Fruit fly (Drosophila melanogaster) whole organism, embryonic: ENCODE data around the gene CG5641.

Experiments
- Antp ChIP-seq: fragments of 200-800 bp; sonication (Bioruptor generic); optimal IDR thresholded peaks from 3 replicates; lab custom pipeline; 2016; ENCODE audit warnings: missing biosample characterization, missing genetic modification characterization
- Atf6 ChIP-seq: fragments of 200-800 bp; sonication (Bioruptor generic); IDR thresholded peaks from 2 replicates; pipeline ENCODE4 v1.3.6; 2022; ENCODE audit warnings: missing biosample characterization, missing genetic modification characterization
- C15 ChIP-seq: fragments of 200-800 bp; sonication (Bioruptor generic); IDR thresholded peaks from 3 replicates; pipeline ENCODE4 v1.3.6; 2022; ENCODE audit warnings: missing biosample characterization, missing genetic modification characterization
- CG10431 ChIP-seq: fragments of 200-800 bp; sonication (Bioruptor generic); optimal IDR thresholded peaks from 3 replicates; lab custom pipeline; 2018; ENCODE audit warnings: missing biosample characterization, mild to moderate bottlenecking, missing genetic modification characterization
- CG11456 ChIP-seq: fragments of 200-800 bp; sonication (Bioruptor generic); IDR thresholded peaks from 3 replicates; pipeline ENCODE4 v1.3.6; 2022; ENCODE audit warnings: missing biosample characterization, missing genetic modification characterization
- CG11696 ChIP-seq: fragments of 200-800 bp; sonication (Bioruptor generic); IDR thresholded peaks from 2 replicates; pipeline ENCODE4 v1.3.6; 2022; ENCODE audit warnings: missing biosample characterization, missing genetic modification characterization
- CG12769 ChIP-seq: fragments of 200-800 bp; sonication (Bioruptor generic); optimal IDR thresholded peaks from 2 replicates; lab custom pipeline; 2019; ENCODE audit warnings: missing biosample characterization, mild to moderate bottlenecking, missing genetic modification characterization, moderate library complexity
- CG13424 ChIP-seq: fragments of 200-800 bp; sonication (Bioruptor generic); optimal IDR thresholded peaks from 2 replicates; lab custom pipeline; 2019; ENCODE audit warnings: missing biosample characterization, mild to moderate bottlenecking, missing genetic modification characterization, moderate library complexity
- CG13624 ChIP-seq: fragments of 200-800 bp; sonication (Bioruptor generic); optimal IDR thresholded peaks from 2 replicates; lab custom pipeline; 2016; ENCODE audit warnings: missing biosample characterization, missing genetic modification characterization
- CG14014 ChIP-seq: fragments of 200-800 bp; sonication (Bioruptor generic); IDR thresholded peaks from 2 replicates; pipeline ENCODE4 v1.3.6; 2022; ENCODE audit warnings: missing biosample characterization, missing genetic modification characterization
- CG15011 ChIP-seq: fragments of 200-800 bp; sonication (Bioruptor generic); optimal IDR thresholded peaks from 3 replicates; lab custom pipeline; 2018; ENCODE audit warnings: missing biosample characterization, mild to moderate bottlenecking, missing genetic modification characterization
- CG15073 ChIP-seq: fragments of 200-800 bp; sonication (Bioruptor generic); optimal IDR thresholded peaks from 2 replicates; lab custom pipeline; 2016; ENCODE audit warnings: missing biosample characterization, missing genetic modification characterization
- CG15696 ChIP-seq: fragments of 200-800 bp; sonication (Bioruptor generic); optimal IDR thresholded peaks from 2 replicates; lab custom pipeline; 2019; ENCODE audit warnings: missing biosample characterization, mild to moderate bottlenecking, missing genetic modification characterization, moderate library complexity
- CG17328 ChIP-seq: fragments of 200-800 bp; sonication (Bioruptor generic); IDR thresholded peaks from 2 replicates; pipeline ENCODE4 v1.3.6; 2022; ENCODE audit warnings: missing biosample characterization, missing genetic modification characterization
- CG17912 ChIP-seq: fragments of 200-800 bp; sonication (Bioruptor generic); optimal IDR thresholded peaks from 2 replicates; lab custom pipeline; 2018; ENCODE audit warnings: missing biosample characterization, mild to moderate bottlenecking, missing genetic modification characterization
- CG31365 ChIP-seq: fragments of 200-800 bp; sonication (Bioruptor generic); optimal IDR thresholded peaks from 2 replicates; lab custom pipeline; 2018; ENCODE audit warnings: missing biosample characterization, mild to moderate bottlenecking, missing genetic modification characterization
- CG31441 ChIP-seq: fragments of 200-800 bp; sonication (Bioruptor generic); IDR thresholded peaks from 2 replicates; pipeline ENCODE4 v1.3.6; 2022; ENCODE audit warnings: missing biosample characterization, missing genetic modification characterization
- CG3995 ChIP-seq: fragments of 200-800 bp; sonication (Bioruptor generic); optimal IDR thresholded peaks from 3 replicates; lab custom pipeline; 2016; ENCODE audit warnings: missing biosample characterization, missing genetic modification characterization
- CG42726 ChIP-seq: fragments of 200-800 bp; sonication (Bioruptor generic); IDR thresholded peaks from 2 replicates; pipeline ENCODE4 v1.3.6; 2022; ENCODE audit warnings: missing biosample characterization, missing genetic modification characterization; ENCODE audit not compliant: partially characterized antibody
- CG8290 ChIP-seq, 3 experiments: fragments of 200-800 bp; sonication (Bioruptor generic); optimal IDR thresholded peaks; 2 replicates each; lab custom pipeline; 2016 to 2019; ENCODE audit warnings: missing biosample characterization in 3 of 3, missing genetic modification characterization in 3 of 3, mild to moderate bottlenecking in 2 of 3, moderate library complexity in 1 of 3
- Dek ChIP-seq: fragments of 200-800 bp; sonication (Bioruptor generic); optimal IDR thresholded peaks from 3 replicates; lab custom pipeline; 2019; ENCODE audit warnings: missing biosample characterization, mild to moderate bottlenecking, missing genetic modification characterization, moderate library complexity
- Dip2 ChIP-seq: fragments of 200-800 bp; sonication (Bioruptor generic); IDR thresholded peaks from 2 replicates; pipeline ENCODE4 v1.3.6; 2022; ENCODE audit warnings: missing biosample characterization, missing genetic modification characterization
- Doc3 ChIP-seq: fragments of 200-800 bp; sonication (Bioruptor generic); IDR thresholded peaks from 3 replicates; pipeline ENCODE4 v1.3.6; 2022; ENCODE audit warnings: missing biosample characterization, missing genetic modification characterization; ENCODE audit not compliant: partially characterized antibody
- Hey ChIP-seq: fragments of 200-800 bp; sonication (Bioruptor generic); optimal IDR thresholded peaks from 3 replicates; lab custom pipeline; 2018; ENCODE audit warnings: missing biosample characterization, mild to moderate bottlenecking, missing genetic modification characterization
- MTF-1 ChIP-seq: fragments of 200-800 bp; sonication (Bioruptor generic); optimal IDR thresholded peaks from 2 replicates; lab custom pipeline; 2018; ENCODE audit warnings: missing biosample characterization, mild to moderate bottlenecking, missing genetic modification characterization, borderline replicate concordance
- Med ChIP-seq: fragments of 200-800 bp; sonication (Bioruptor generic); peaks from one replicate; lab custom pipeline; 2016; ENCODE audit warnings: missing biosample characterization, missing genetic modification characterization, mild to moderate bottlenecking, inconsistent platforms, moderate library complexity
- Poxn ChIP-seq: fragments of 200-800 bp; sonication (Bioruptor generic); IDR thresholded peaks from 2 replicates; pipeline ENCODE4 v1.3.6; 2022; ENCODE audit warnings: missing biosample characterization, missing genetic modification characterization
- Ptx1 ChIP-seq: fragments of 200-800 bp; sonication (Bioruptor generic); IDR thresholded peaks from 2 replicates; pipeline ENCODE4 v1.3.6; 2022; ENCODE audit warnings: missing biosample characterization, missing genetic modification characterization
- Rx ChIP-seq: fragments of 200-800 bp; sonication (Bioruptor generic); IDR thresholded peaks from 2 replicates; pipeline ENCODE4 v1.3.6; 2022; ENCODE audit warnings: missing biosample characterization, missing genetic modification characterization
- Spps ChIP-seq: fragments of 200-800 bp; sonication (Bioruptor generic); optimal IDR thresholded peaks from 2 replicates; lab custom pipeline; 2018; ENCODE audit warnings: missing biosample characterization, mild to moderate bottlenecking, missing genetic modification characterization
- Sry-β ChIP-seq: fragments of 200-800 bp; sonication (Bioruptor generic); optimal IDR thresholded peaks from 2 replicates; lab custom pipeline; 2018; ENCODE audit warnings: missing biosample characterization, mild to moderate bottlenecking, missing genetic modification characterization, moderate library complexity
- bsh ChIP-seq, 2 experiments: fragments of 200-800 bp; sonication (Bioruptor generic); optimal IDR thresholded peaks; 2 replicates each; lab custom pipeline; 2017 to 2018; ENCODE audit warnings: mild to moderate bottlenecking in 2 of 2, missing biosample characterization in 2 of 2, missing genetic modification characterization in 2 of 2, moderate library complexity in 1 of 2
- btn ChIP-seq: fragments of 200-800 bp; sonication (Bioruptor generic); optimal IDR thresholded peaks from 2 replicates; lab custom pipeline; 2016; ENCODE audit warnings: missing biosample characterization, missing genetic modification characterization
- chinmo ChIP-seq: fragments of 200-800 bp; sonication (Bioruptor generic); IDR thresholded peaks from 4 replicates; pipeline ENCODE4 v1.3.6; 2022; ENCODE audit warnings: missing biosample characterization, missing genetic modification characterization; ENCODE audit not compliant: partially characterized antibody
- dmrt99B ChIP-seq: fragments of 200-800 bp; sonication (Bioruptor generic); optimal IDR thresholded peaks from 2 replicates; lab custom pipeline; 2018; ENCODE audit warnings: missing biosample characterization, mild to moderate bottlenecking, missing genetic modification characterization, moderate library complexity
- fd102C ChIP-seq: fragments of 200-800 bp; sonication (Bioruptor generic); optimal IDR thresholded peaks from 2 replicates; lab custom pipeline; 2018; ENCODE audit warnings: missing biosample characterization, mild to moderate bottlenecking, missing genetic modification characterization, moderate library complexity
- grn ChIP-seq: fragments of 200-800 bp; sonication (Bioruptor generic); optimal IDR thresholded peaks from 3 replicates; lab custom pipeline; 2017; ENCODE audit warnings: missing biosample characterization, missing genetic modification characterization
- hkb ChIP-seq, 2 experiments: fragments of 200-800 bp in 1 of 2; fragments of >200 bp in 1 of 2; sonication (Bioruptor generic) in 1 of 2; IDR thresholded peaks in 1 of 2; optimal IDR thresholded peaks in 1 of 2; 2 replicates each; pipeline versions ENCODE4 v1.3.6 to Lab custom; 2017 to 2022; ENCODE audit warnings: missing biosample characterization in 1 of 2, missing genetic modification characterization in 1 of 2
- jumu ChIP-seq: fragments of 200-800 bp; sonication (Bioruptor generic); optimal IDR thresholded peaks from 3 replicates; lab custom pipeline; 2016; ENCODE audit warnings: missing biosample characterization, missing genetic modification characterization
- phol ChIP-seq: fragments of 200-800 bp; sonication (Bioruptor generic); optimal IDR thresholded peaks from 3 replicates; lab custom pipeline; 2018; ENCODE audit warnings: missing biosample characterization, mild to moderate bottlenecking, missing genetic modification characterization, moderate library complexity
- psq ChIP-seq: fragments of 200-800 bp; sonication (Bioruptor generic); optimal IDR thresholded peaks from 2 replicates; lab custom pipeline; 2017; ENCODE audit warnings: missing biosample characterization, missing genetic modification characterization
- rib ChIP-seq: fragments of 200-800 bp; sonication (Bioruptor generic); IDR thresholded peaks from 2 replicates; pipeline ENCODE4 v1.3.6; 2022; ENCODE audit warnings: missing biosample characterization, missing genetic modification characterization
- row ChIP-seq: fragments of 200-800 bp; sonication (Bioruptor generic); IDR thresholded peaks from 3 replicates; pipeline ENCODE4 v1.3.6; 2022; ENCODE audit warnings: missing biosample characterization, missing genetic modification characterization
- slbo ChIP-seq: fragments of 200-800 bp; sonication (Bioruptor generic); IDR thresholded peaks from 2 replicates; pipeline ENCODE4 v1.3.6; 2022; ENCODE audit warnings: missing biosample characterization, missing genetic modification characterization
- tin ChIP-seq: fragments of 200-800 bp; sonication (Bioruptor generic); optimal IDR thresholded peaks from 3 replicates; lab custom pipeline; 2016; ENCODE audit warnings: missing biosample characterization, missing genetic modification characterization
- tup ChIP-seq: fragments of 200-800 bp; sonication (Bioruptor generic); optimal IDR thresholded peaks from 2 replicates; lab custom pipeline; 2016; ENCODE audit warnings: missing biosample characterization, mild to moderate bottlenecking, missing genetic modification characterization, moderate library complexity
- z ChIP-seq: fragments of 200-800 bp; sonication (Bioruptor generic); IDR thresholded peaks from 3 replicates; pipeline ENCODE4 v1.3.6; 2022; ENCODE audit warnings: missing biosample characterization, missing genetic modification characterization

CG5641 gene

DNA sequence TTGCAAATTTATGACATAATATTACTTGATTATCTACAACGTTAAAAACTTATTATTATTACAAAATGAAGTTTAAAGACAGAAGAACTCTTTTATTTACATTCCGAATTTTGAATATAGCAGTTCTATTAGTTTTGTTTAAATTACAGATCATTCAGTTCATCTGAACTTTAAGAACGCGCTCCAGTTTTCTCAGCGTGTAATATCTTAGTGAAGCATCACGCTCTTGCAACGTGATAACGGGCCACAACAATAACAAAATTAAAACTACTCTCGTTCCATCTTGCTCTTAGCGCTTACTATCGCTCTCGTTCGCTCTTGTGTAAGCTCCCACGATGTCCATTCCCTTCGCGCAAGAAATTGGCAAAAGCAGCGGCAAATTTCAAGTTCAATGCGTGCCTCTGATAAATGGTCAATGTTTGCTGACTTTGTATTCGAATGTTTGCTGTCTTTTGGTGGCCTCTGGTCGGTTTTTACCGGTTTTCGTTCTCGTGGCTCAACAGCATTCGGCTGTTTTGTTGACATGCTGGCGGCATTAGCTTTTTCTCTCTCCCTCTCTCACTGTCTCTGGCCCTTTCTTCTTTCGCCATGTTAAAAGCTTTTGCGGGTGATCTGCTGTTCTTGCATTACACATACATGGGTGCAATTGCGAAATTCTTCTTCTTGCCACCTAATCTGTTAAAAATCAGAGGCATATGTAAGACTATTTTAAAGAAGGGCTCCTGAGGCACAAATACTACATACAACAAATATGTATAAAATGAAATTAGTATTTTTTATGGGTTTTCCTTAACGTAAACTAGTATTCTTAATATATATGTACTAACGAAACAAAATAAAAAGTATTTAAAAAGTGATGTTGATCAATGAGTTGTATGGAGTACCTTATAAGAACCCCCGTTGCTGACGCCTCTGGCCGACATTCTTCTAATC, 13.8 kb upstream of the CG5641 start (continued):
- TF ChIP-seq rib (0 out of 2 replicates have a peak, but pooled peaks have one; percentile 42), CG17912 (no peak), Med (GFP tag; lab: Kevin White, UChicago) (peak; percentile 83), hkb (optimal IDR thresholded peaks at IDR 0.05; lab: Kevin White, UChicago) (no peak), hkb (GFP tag; IDR thresholded peaks at IDR 0.05; lab: Robert Waterston, UW) (no peak), tup (GFP tag; lab: Kevin White, UChicago) (no peak), jumu (GFP tag; lab: Kevin White, UChicago) (no peak), Ptx1 (GFP tag; lab: Robert Waterston, UW) (peak; percentile 29; the same call in 1 of the 2 replicates), CG42726 (GFP tag; lab: Robert Waterston, UW) (no peak), MTF-1 (GFP tag; lab: Kevin White, UChicago) (no peak), CG10431 (GFP tag; lab: Kevin White, UChicago) (no peak), tin (GFP tag; lab: Kevin White, UChicago) (no peak), CG15696 (tag; lab: Kevin White, UChicago) (no peak), CG12769 (tag; lab: Kevin White, UChicago) (peak; percentile 36), dmrt99B (peak; percentile 39), btn (GFP tag; lab: Kevin White, UChicago) (no peak), Sry-β (GFP tag; lab: Kevin White, UChicago) (no peak), Antp (no peak), CG15073 (GFP tag; lab: Kevin White, UChicago) (no peak), CG14014 (0 out of 2 replicates have a peak, but pooled peaks have one; percentile 26), Dip2 (GFP tag; lab: Robert Waterston, UW) (no peak), C15 (GFP tag; lab: Robert Waterston, UW) (no peak), Atf6 (GFP tag; lab: Robert Waterston, UW) (peak; percentile 39), CG31365 (no peak), CG31441 (GFP tag; lab: Robert Waterston, UW) (peak; percentile 24; the same call in 1 of the 2 replicates), bsh (GFP tag; optimal IDR thresholded peaks at IDR 0.05; lab: Kevin White, UChicago) (no peak), Poxn (no peak), CG17328 (GFP tag; lab: Robert Waterston, UW) (no peak), phol (tag; lab: Kevin White, UChicago) (peak; percentile 1), CG15011 (no peak), grn (GFP tag; lab: Kevin White, UChicago) (no peak), row (GFP tag; lab: Robert Waterston, UW) (peak; percentile 75), psq (GFP tag; lab: Kevin White, UChicago) (no peak), z (GFP tag; lab: Robert Waterston, UW) (no peak), Doc3 (no peak), Hey (no peak), CG8290 (GFP tag; optimal IDR thresholded peaks at IDR 0.05; lab: Kevin White, UChicago) (no peak), CG8290 (tag; optimal IDR thresholded peaks at IDR 0.05; lab: Kevin White, UChicago) (peak in 1 of 2 experiments; percentile 22), chinmo (GFP tag; lab: Robert Waterston, UW) (no peak; the same call in 3 of the 4 replicates), Spps (no peak), CG13424 (peak; percentile 53), CG13624 (GFP tag; lab: Kevin White, UChicago) (no peak), fd102C (GFP tag; lab: Kevin White, UChicago) (no peak), CG11696 (GFP tag; lab: Robert Waterston, UW) (no peak), Dek (peak; percentile 12), CG3995 (GFP tag; lab: Kevin White, UChicago) (peak; percentile 41), slbo (GFP tag; lab: Robert Waterston, UW) (peak; percentile 51; the same call in 1 of the 2 replicates), Rx (GFP tag; lab: Robert Waterston, UW) (no peak), CG11456 (GFP tag; lab: Robert Waterston, UW) (no peak)
